In the genomic region with DNA sequence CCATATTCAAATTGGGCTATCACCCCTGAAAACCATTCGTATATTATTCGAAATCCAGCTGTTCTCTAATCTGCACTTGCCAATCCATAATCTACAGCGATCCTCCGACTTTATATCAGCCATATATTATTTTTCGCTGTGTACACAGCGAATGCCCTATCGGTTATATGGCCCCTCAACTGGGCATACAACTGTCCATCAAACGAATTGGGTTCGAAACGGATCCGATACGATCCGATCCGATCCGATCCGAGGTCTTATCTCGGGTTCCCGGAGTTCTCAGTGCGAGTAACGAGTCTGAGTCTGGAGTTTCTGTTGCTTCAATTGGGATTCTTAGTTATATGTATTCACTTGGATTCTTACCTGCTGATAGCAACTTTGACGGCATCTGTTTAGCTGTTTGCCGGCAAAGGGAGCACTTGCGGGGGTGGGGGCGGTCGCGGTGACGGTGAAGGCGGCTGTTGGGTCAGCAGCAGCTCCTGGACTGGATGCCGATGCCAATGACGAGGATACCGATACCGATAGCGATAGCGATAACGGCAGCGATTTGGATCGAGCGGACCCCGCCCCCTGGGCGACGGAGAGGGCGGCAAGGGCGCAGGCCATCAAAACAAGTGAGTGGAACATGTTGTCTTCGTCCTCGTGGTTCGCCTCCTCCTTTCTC, we compare ENCODE assay signal across 1 fruit fly cellular context.
TF ChIP-seq lines count a peak whose summit lies in the region.

No protein-coding gene starts in this region.

TF ChIP-seq in whole organism, embryonic, 481 proteins besides CTCF, POLR2A, EP300 and RAD21 (continued from another document):
- TF ChIP-seq ato (GFP tag; IDR thresholded peaks at IDR 0.05; lab: Robert Waterston, UW; ENCODE audit: partially characterized antibody) (no peak), CG3065 (GFP tag; optimal IDR thresholded peaks at IDR 0.05; lab: Kevin White, UChicago) (no peak), zf30C (GFP tag; optimal IDR thresholded peaks at IDR 0.05; lab: Kevin White, UChicago) (peak; percentile 53)
TF ChIP-seq in whole organism, embryonic: peak in this region for 12.
